Fruit fly (Drosophila melanogaster) whole organism, embryonic: ENCODE results near the gene Ccp84Aa.

Experiments
- ATbp ChIP-seq: fragments of 200-800 bp; sonication (Bioruptor generic); optimal IDR thresholded peaks from 2 replicates; lab custom pipeline; 2017; ENCODE audit warnings: missing biosample characterization, mild to moderate bottlenecking, missing genetic modification characterization, missing genetic modification reagents
- B-H2 ChIP-seq: fragments of 200-800 bp; sonication (Bioruptor generic); optimal IDR thresholded peaks from 2 replicates; lab custom pipeline; 2018; ENCODE audit warnings: missing biosample characterization, mild to moderate bottlenecking, missing genetic modification characterization
- CG10274 ChIP-seq: fragments of 200-800 bp; sonication (Bioruptor generic); optimal IDR thresholded peaks from 3 replicates; lab custom pipeline; 2017; ENCODE audit warnings: missing biosample characterization, mild to moderate bottlenecking, missing genetic modification characterization
- CG10321 ChIP-seq: fragments of 200-800 bp; sonication (Bioruptor generic); IDR thresholded peaks from 2 replicates; pipeline ENCODE4 v1.3.6; 2022; ENCODE audit warnings: missing biosample characterization, missing genetic modification characterization
- CG11247 ChIP-seq: fragments of 200-800 bp; sonication (Bioruptor generic); IDR thresholded peaks from 2 replicates; pipeline ENCODE4 v1.3.6; 2022; ENCODE audit warnings: missing biosample characterization, missing genetic modification characterization
- CG13775 ChIP-seq: fragments of 200-800 bp; sonication (Bioruptor generic); optimal IDR thresholded peaks from 3 replicates; lab custom pipeline; 2017; ENCODE audit warnings: missing biosample characterization, mild to moderate bottlenecking, missing genetic modification characterization
- CG17186 ChIP-seq: fragments of 200-800 bp; sonication (Bioruptor generic); optimal IDR thresholded peaks from 3 replicates; lab custom pipeline; 2017; ENCODE audit warnings: missing biosample characterization, missing genetic modification reagents, missing genetic modification characterization
- CG3065 ChIP-seq: fragments of 200-800 bp; sonication (Bioruptor generic); optimal IDR thresholded peaks from 2 replicates; lab custom pipeline; 2016; ENCODE audit warnings: missing biosample characterization, missing genetic modification characterization
- CG31365 ChIP-seq: fragments of 200-800 bp; sonication (Bioruptor generic); optimal IDR thresholded peaks from 2 replicates; lab custom pipeline; 2018; ENCODE audit warnings: missing biosample characterization, mild to moderate bottlenecking, missing genetic modification characterization
- CG31388 ChIP-seq: fragments of 200-800 bp; sonication (Bioruptor generic); optimal IDR thresholded peaks from 2 replicates; lab custom pipeline; 2016; ENCODE audit warnings: missing biosample characterization, missing genetic modification characterization
- CG34376 ChIP-seq: fragments of 200-800 bp; sonication (Bioruptor generic); optimal IDR thresholded peaks from 2 replicates; lab custom pipeline; 2018; ENCODE audit warnings: missing biosample characterization, mild to moderate bottlenecking, missing genetic modification characterization
- CG4328 ChIP-seq: fragments of 200-800 bp; sonication (Bioruptor generic); optimal IDR thresholded peaks from 3 replicates; lab custom pipeline; 2017; ENCODE audit warnings: missing biosample characterization, missing genetic modification reagents, missing genetic modification characterization
- CG4360 ChIP-seq: fragments of 200-800 bp; sonication (Bioruptor generic); IDR thresholded peaks from 2 replicates; pipeline ENCODE4 v1.3.6; 2022; ENCODE audit warnings: missing biosample characterization, missing genetic modification characterization
- CG5180 ChIP-seq: fragments of 200-800 bp; sonication (Bioruptor generic); optimal IDR thresholded peaks from 3 replicates; lab custom pipeline; 2017; ENCODE audit warnings: missing biosample characterization, missing genetic modification characterization, mild to moderate bottlenecking, moderate library complexity, missing genetic modification reagents
- CG5245 ChIP-seq: fragments of 200-800 bp; sonication (Bioruptor generic); optimal IDR thresholded peaks from 3 replicates; lab custom pipeline; 2016; ENCODE audit warnings: missing biosample characterization, missing genetic modification characterization
- CG6175 ChIP-seq: fragments of 200-800 bp; sonication (Bioruptor generic); IDR thresholded peaks from 3 replicates; pipeline ENCODE4 v1.3.6; 2022; ENCODE audit warnings: missing biosample characterization, missing genetic modification characterization
- CG6813 ChIP-seq: fragments of 200-800 bp; sonication (Bioruptor generic); optimal IDR thresholded peaks from 2 replicates; lab custom pipeline; 2017; ENCODE audit warnings: missing biosample characterization, missing genetic modification characterization, mild to moderate bottlenecking, moderate library complexity, missing genetic modification reagents
- CG6854 ChIP-seq: fragments of 200-800 bp; sonication (Bioruptor generic); optimal IDR thresholded peaks from 3 replicates; lab custom pipeline; 2017; ENCODE audit warnings: missing biosample characterization, mild to moderate bottlenecking, missing genetic modification characterization
- CG9727 ChIP-seq: fragments of 200-800 bp; sonication (Bioruptor generic); optimal IDR thresholded peaks from 3 replicates; lab custom pipeline; 2017; ENCODE audit warnings: missing biosample characterization, mild to moderate bottlenecking, missing genetic modification characterization
- CrebB ChIP-seq: fragments of 200-800 bp; sonication (Bioruptor generic); optimal IDR thresholded peaks from 3 replicates; lab custom pipeline; 2018; ENCODE audit warnings: missing biosample characterization, mild to moderate bottlenecking, missing genetic modification characterization
- E2f2 ChIP-seq: fragments of 200-800 bp; sonication (Bioruptor generic); IDR thresholded peaks from 2 replicates; pipeline ENCODE4 v1.3.6; 2022; ENCODE audit warnings: missing biosample characterization, missing genetic modification characterization
- GATAe ChIP-seq: fragments of 200-800 bp; sonication (Bioruptor generic); conservative IDR thresholded peaks from 2 replicates; pipeline ENCODE4 v1.3.6; 2022; ENCODE audit warnings: missing biosample characterization, missing genetic modification characterization
- Hr51 ChIP-seq, 2 experiments: fragments of 200-800 bp; sonication (Bioruptor generic); optimal IDR thresholded peaks; 2 replicates in 1 of 2; 3 replicates in 1 of 2; lab custom pipeline; 2016 to 2018; ENCODE audit warnings: missing biosample characterization in 2 of 2, missing genetic modification characterization in 2 of 2, mild to moderate bottlenecking in 1 of 2, moderate library complexity in 1 of 2
- Med ChIP-seq: fragments of 200-800 bp; sonication (Bioruptor generic); peaks from one replicate; lab custom pipeline; 2016; ENCODE audit warnings: missing biosample characterization, missing genetic modification characterization, mild to moderate bottlenecking, inconsistent platforms, moderate library complexity
- Opbp ChIP-seq: fragments of 200-800 bp; sonication (Bioruptor generic); IDR thresholded peaks from 3 replicates; pipeline ENCODE4 v1.3.6; 2022; ENCODE audit warnings: missing biosample characterization, missing genetic modification characterization; ENCODE audit not compliant: partially characterized antibody
- Optix ChIP-seq: fragments of 200-800 bp; sonication (Bioruptor generic); IDR thresholded peaks from 3 replicates; pipeline ENCODE4 v1.3.6; 2022; ENCODE audit warnings: missing biosample characterization, missing genetic modification characterization
- Poxn ChIP-seq: fragments of 200-800 bp; sonication (Bioruptor generic); IDR thresholded peaks from 2 replicates; pipeline ENCODE4 v1.3.6; 2022; ENCODE audit warnings: missing biosample characterization, missing genetic modification characterization
- Scr ChIP-seq: fragments of 200-800 bp; sonication (Bioruptor generic); IDR thresholded peaks from 2 replicates; pipeline ENCODE4 v1.3.6; 2022; ENCODE audit warnings: missing biosample characterization, missing genetic modification characterization; ENCODE audit not compliant: partially characterized antibody
- ase ChIP-seq: fragments of 200-800 bp; sonication (Bioruptor generic); IDR thresholded peaks from 3 replicates; pipeline ENCODE4 v1.3.6; 2022; ENCODE audit warnings: missing biosample characterization, missing genetic modification characterization
- bowl ChIP-seq: fragments of 200-800 bp; sonication (Bioruptor generic); IDR thresholded peaks from 2 replicates; pipeline ENCODE4 v1.3.6; 2022; ENCODE audit warnings: missing biosample characterization, missing genetic modification characterization
- cg ChIP-seq: fragments of 200-800 bp; sonication (Bioruptor generic); optimal IDR thresholded peaks from 3 replicates; lab custom pipeline; 2019; ENCODE audit warnings: missing biosample characterization, mild to moderate bottlenecking, missing genetic modification characterization, moderate library complexity
- dimm ChIP-seq: fragments of 200-800 bp; sonication (Bioruptor generic); IDR thresholded peaks from 2 replicates; pipeline ENCODE4 v1.3.6; 2022; ENCODE audit warnings: missing biosample characterization, missing genetic modification characterization
- dysf ChIP-seq: fragments of 200-800 bp; sonication (Bioruptor generic); IDR thresholded peaks from 3 replicates; pipeline ENCODE4 v1.3.6; 2022; ENCODE audit warnings: missing biosample characterization, missing genetic modification characterization
- emc ChIP-seq: fragments of 200-800 bp; sonication (Bioruptor generic); optimal IDR thresholded peaks from 2 replicates; lab custom pipeline; 2016; ENCODE audit warnings: missing biosample characterization, missing genetic modification characterization
- exex ChIP-seq: fragments of 200-800 bp; sonication (Bioruptor generic); optimal IDR thresholded peaks from 4 replicates; lab custom pipeline; 2018; ENCODE audit warnings: missing biosample characterization, mild to moderate bottlenecking, missing genetic modification characterization, moderate library complexity
- fru ChIP-seq: fragments of >200 bp; optimal IDR thresholded peaks from 2 replicates; lab custom pipeline; 2017
- gem ChIP-seq: fragments of 200-800 bp; sonication (Bioruptor generic); optimal IDR thresholded peaks from 2 replicates; lab custom pipeline; 2019; ENCODE audit warnings: missing biosample characterization, mild to moderate bottlenecking, missing genetic modification characterization, moderate library complexity
- jumu ChIP-seq: fragments of 200-800 bp; sonication (Bioruptor generic); optimal IDR thresholded peaks from 3 replicates; lab custom pipeline; 2016; ENCODE audit warnings: missing biosample characterization, missing genetic modification characterization
- lab ChIP-seq: fragments of 200-800 bp; sonication (Bioruptor generic); optimal IDR thresholded peaks from 3 replicates; lab custom pipeline; 2017; ENCODE audit warnings: missing biosample characterization, missing genetic modification characterization, mild to moderate bottlenecking, moderate library complexity, missing genetic modification reagents
- mam ChIP-seq: fragments of 200-800 bp; sonication (Bioruptor generic); optimal IDR thresholded peaks from 3 replicates; lab custom pipeline; 2016; ENCODE audit warnings: missing biosample characterization, missing genetic modification characterization
- odd ChIP-seq: fragments of 200-800 bp; sonication (Bioruptor generic); optimal IDR thresholded peaks from 2 replicates; lab custom pipeline; 2017; ENCODE audit warnings: missing biosample characterization, mild to moderate bottlenecking, missing genetic modification characterization
- onecut ChIP-seq: fragments of 200-800 bp; sonication (Bioruptor generic); IDR thresholded peaks from 2 replicates; pipeline ENCODE4 v1.3.6; 2022; ENCODE audit warnings: missing biosample characterization, missing genetic modification characterization
- pita ChIP-seq: fragments of 200-800 bp; sonication (Bioruptor generic); optimal IDR thresholded peaks from 2 replicates; lab custom pipeline; 2017; ENCODE audit warnings: missing biosample characterization, mild to moderate bottlenecking, missing genetic modification characterization
- pnt ChIP-seq: fragments of 200-800 bp; sonication (Bioruptor generic); optimal IDR thresholded peaks from 3 replicates; lab custom pipeline; 2016; ENCODE audit warnings: missing biosample characterization, missing genetic modification characterization
- rib ChIP-seq: fragments of 200-800 bp; sonication (Bioruptor generic); IDR thresholded peaks from 2 replicates; pipeline ENCODE4 v1.3.6; 2022; ENCODE audit warnings: missing biosample characterization, missing genetic modification characterization
- slp2 ChIP-seq: fragments of 200-800 bp; sonication (Bioruptor generic); optimal IDR thresholded peaks from 2 replicates; lab custom pipeline; 2016; ENCODE audit warnings: missing biosample characterization, missing genetic modification characterization
- so ChIP-seq: fragments of 200-800 bp; sonication (Bioruptor generic); IDR thresholded peaks from 3 replicates; pipeline ENCODE4 v1.3.6; 2022; ENCODE audit warnings: missing biosample characterization, missing genetic modification characterization
- tgo ChIP-seq: fragments of 200-800 bp; sonication (Bioruptor generic); IDR thresholded peaks from 3 replicates; pipeline ENCODE4 v1.3.6; 2022; ENCODE audit warnings: missing biosample characterization, missing genetic modification characterization
- tna ChIP-seq: fragments of 200-800 bp; sonication (Bioruptor generic); IDR thresholded peaks from 2 replicates; pipeline ENCODE4 v1.3.6; 2022; ENCODE audit warnings: missing biosample characterization, missing genetic modification characterization; ENCODE audit not compliant: partially characterized antibody
- ttk ChIP-seq: fragments of 200-800 bp; sonication (Bioruptor generic); IDR thresholded peaks from 2 replicates; pipeline ENCODE4 v2.1.2; 2022; ENCODE audit warnings: missing biosample characterization, missing genetic modification characterization
- wek ChIP-seq: fragments of 200-800 bp; sonication (Bioruptor generic); optimal IDR thresholded peaks from 3 replicates; lab custom pipeline; 2018; ENCODE audit warnings: missing biosample characterization, mild to moderate bottlenecking, missing genetic modification characterization, moderate library complexity

The Ccp84Aa gene

dm6 chr3R:6723537-6724171 is 19.8 kb downstream of the Ccp84Aa start (continued):
- TF ChIP-seq pita (GFP tag; lab: Kevin White, UChicago) (no peak), CG11247 (no peak), CG31365 (tag; lab: Kevin White, UChicago) (no peak), CG5180 (GFP tag; lab: Kevin White, UChicago) (peak; percentile 1), ATbp (GFP tag; lab: Kevin White, UChicago) (peak; percentile 23), GATAe (GFP tag; lab: Robert Waterston, UW) (no peak), onecut (0 out of 2 replicates have a peak, but pooled peaks have one; percentile 18), Poxn (GFP tag; lab: Robert Waterston, UW) (no peak), Optix (GFP tag; lab: Robert Waterston, UW) (no peak), bowl (GFP tag; lab: Robert Waterston, UW) (no peak), lab (GFP tag; lab: Kevin White, UChicago) (no peak), CG6854 (no peak), CG6175 (GFP tag; lab: Robert Waterston, UW) (no peak), jumu (GFP tag; lab: Kevin White, UChicago) (no peak), CG5245 (GFP tag; lab: Kevin White, UChicago) (no peak), mam (no peak), CG34376 (no peak), CG3065 (GFP tag; lab: Kevin White, UChicago) (no peak), CG4328 (GFP tag; lab: Kevin White, UChicago) (no peak), CG13775 (GFP tag; lab: Kevin White, UChicago) (peak; percentile 27), slp2 (GFP tag; lab: Kevin White, UChicago) (no peak), dysf (no peak), tna (no peak), Med (no peak), dimm (GFP tag; lab: Robert Waterston, UW) (no peak), B-H2 (GFP tag; lab: Kevin White, UChicago) (no peak), CG10321 (no peak), CG17186 (GFP tag; lab: Kevin White, UChicago) (no peak), ttk (GFP tag; lab: Robert Waterston, UW) (no peak), Hr51 (GFP tag; optimal IDR thresholded peaks at IDR 0.05; lab: Kevin White, UChicago) (peak in 1 of 2 experiments; percentile 16), cg (GFP tag; lab: Kevin White, UChicago) (no peak), CG10274 (GFP tag; lab: Kevin White, UChicago) (no peak), exex (tag; lab: Kevin White, UChicago) (no peak), CG4360 (GFP tag; lab: Robert Waterston, UW) (no peak), CG9727 (GFP tag; lab: Kevin White, UChicago) (peak; percentile 70), Scr (no peak), Opbp (GFP tag; lab: Robert Waterston, UW) (no peak), tgo (GFP tag; lab: Robert Waterston, UW) (no peak), CG6813 (GFP tag; lab: Kevin White, UChicago) (no peak), gem (tag; lab: Kevin White, UChicago) (peak; percentile 73), so (GFP tag; lab: Robert Waterston, UW) (no peak), wek (GFP tag; lab: Kevin White, UChicago) (no peak), odd (GFP tag; lab: Kevin White, UChicago) (peak; percentile 9), fru (lab: Kevin White, UChicago) (no peak), ase (no peak), pnt (no peak), E2f2 (no peak), CrebB (tag; lab: Kevin White, UChicago) (no peak), emc (GFP tag; lab: Kevin White, UChicago) (no peak), CG31388 (GFP tag; lab: Kevin White, UChicago) (no peak), rib (GFP tag; lab: Robert Waterston, UW) (no peak)
